Fruit fly (Drosophila melanogaster) whole organism, embryonic: ENCODE data around the gene clumsy.

Source experiments
- CG11093 ChIP-seq: fragments of 200-800 bp; sonication (Bioruptor generic); IDR thresholded peaks from 3 replicates; pipeline ENCODE4 v1.3.6; 2022; ENCODE audit warnings: missing biosample characterization, missing genetic modification characterization
- CG13296 ChIP-seq: fragments of 200-800 bp; sonication (Bioruptor generic); optimal IDR thresholded peaks from 3 replicates; lab custom pipeline; 2018; ENCODE audit warnings: missing biosample characterization, mild to moderate bottlenecking, missing genetic modification characterization
- CG5953 ChIP-seq: fragments of 200-800 bp; sonication (Bioruptor generic); IDR thresholded peaks from 2 replicates; pipeline ENCODE4 v1.3.6; 2022; ENCODE audit warnings: missing biosample characterization, missing genetic modification characterization
- Dll ChIP-seq: fragments of 200-800 bp; sonication (Bioruptor generic); IDR thresholded peaks from 4 replicates; pipeline ENCODE4 v1.3.6; 2022; ENCODE audit warnings: missing biosample characterization, missing genetic modification characterization; ENCODE audit not compliant: partially characterized antibody
- Med ChIP-seq: fragments of 200-800 bp; sonication (Bioruptor generic); peaks from one replicate; lab custom pipeline; 2016; ENCODE audit warnings: missing biosample characterization, missing genetic modification characterization, mild to moderate bottlenecking, inconsistent platforms, moderate library complexity
- Taf1 ChIP-seq: fragments of 200-800 bp; sonication (Bioruptor generic); IDR thresholded peaks from 2 replicates; pipeline ENCODE4 v1.3.6; 2022; ENCODE audit warnings: missing biosample characterization, missing genetic modification characterization
- run ChIP-seq: fragments of 200-800 bp; sonication (Bioruptor generic); optimal IDR thresholded peaks from 3 replicates; lab custom pipeline; 2018; ENCODE audit warnings: missing biosample characterization, mild to moderate bottlenecking, missing genetic modification characterization

- no peak for TF ChIP-seq Taf1 (GFP tag; lab: Robert Waterston, UW)
- no peak for TF ChIP-seq CG13296
- no peak for TF ChIP-seq Dll (GFP tag; lab: Robert Waterston, UW)
- no peak for TF ChIP-seq CG5953 (GFP tag; lab: Robert Waterston, UW)
- TF ChIP-seq run (tag; lab: Kevin White, UChicago), result no peak
- TF ChIP-seq CG11093, result no peak
- TF ChIP-seq Med (GFP tag; lab: Kevin White, UChicago), result no peak
These were observed at the start of gene clumsy for dm6 chr2L:21206193-21206592.
